Worm (Caenorhabditis elegans): ENCODE results near the gene fipr-9.

fipr-9 gene

DNA sequence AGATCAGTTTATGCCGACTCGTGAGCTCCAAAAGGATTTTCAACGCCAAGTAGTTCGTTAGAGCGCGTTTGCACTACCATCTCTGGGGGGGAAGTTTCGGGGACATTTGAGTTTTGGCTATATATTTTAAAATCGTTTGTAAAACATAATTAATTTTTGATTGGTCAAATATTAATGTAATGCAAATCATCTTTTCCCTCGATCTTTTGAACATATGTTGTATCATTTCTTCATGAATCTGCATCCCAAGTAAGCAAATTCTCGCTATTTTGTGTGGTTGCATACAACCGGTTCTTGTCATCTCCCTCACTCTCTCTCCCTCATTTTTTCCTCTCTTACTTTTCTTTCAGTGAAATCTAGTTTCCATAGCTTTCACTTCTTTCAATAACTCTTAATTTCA is 43.3 kb upstream of the fipr-9 start:
- TF ChIP-seq mab-9 (GFP tag; IDR thresholded peaks at IDR 0.05) (peak; percentile 34; the same call in 1 of the 2 replicates), pag-3 (tag; optimal IDR thresholded peaks at IDR 0.05; ENCODE audit: borderline replicate concordance, insufficient read depth) (peak; percentile 41), lin-13 (GFP tag; optimal IDR thresholded peaks at IDR 0.05) (peak; percentile 40), nhr-85 (tag) (peak; percentile 90), pqm-1 (tag; optimal IDR thresholded peaks at IDR 0.05) (no peak), lin-35 (GFP tag; optimal IDR thresholded peaks at IDR 0.05) (peak; percentile 50 to 76), efl-3 (GFP tag; optimal IDR thresholded peaks at IDR 0.05) (no peak), nhr-77 (tag; optimal IDR thresholded peaks at IDR 0.05) (peak; percentile 70), nhr-20 (tag; optimal IDR thresholded peaks at IDR 0.05) (peak; percentile 85), vab-15 (tag; optimal IDR thresholded peaks at IDR 0.05) (peak; percentile 62), snu-23 (GFP tag; optimal IDR thresholded peaks at IDR 0.05) (peak; percentile 81), xbp-1 (tag; optimal IDR thresholded peaks at IDR 0.05) (peak; percentile 79), ces-1 (GFP tag; optimal IDR thresholded peaks at IDR 0.05) (no peak), hpl-2 (GFP tag; optimal IDR thresholded peaks at IDR 0.05) (no peak), grh-1 (GFP tag; IDR thresholded peaks at IDR 0.05) (peak; percentile 91), lin-14 (GFP tag; optimal IDR thresholded peaks at IDR 0.05) (peak; percentile 85), fkh-4 (tag; optimal IDR thresholded peaks at IDR 0.05; ENCODE audit: borderline replicate concordance) (peak; percentile 34), unc-30 (tag; optimal IDR thresholded peaks at IDR 0.05) (no peak), snpc-4 (tag; optimal IDR thresholded peaks at IDR 0.05) (peak; percentile 54), unc-86 (tag; optimal IDR thresholded peaks at IDR 0.05) (peak; percentile 53), nhr-237 (tag; optimal IDR thresholded peaks at IDR 0.05) (peak; percentile 23), jun-1 (tag; optimal IDR thresholded peaks at IDR 0.05) (peak; percentile 39), swsn-7 (tag; optimal IDR thresholded peaks at IDR 0.05) (peak; percentile 71), nhr-71 (tag; optimal IDR thresholded peaks at IDR 0.05) (peak; percentile 84), F16B12.6 (tag; optimal IDR thresholded peaks at IDR 0.05) (no peak), sup-37 (GFP tag; optimal IDR thresholded peaks at IDR 0.05) (peak; percentile 15), hlh-4 (tag; optimal IDR thresholded peaks at IDR 0.05) (peak; percentile 24), blmp-1 (tag; optimal IDR thresholded peaks at IDR 0.05) (peak; percentile 95), ceh-90 (tag; optimal IDR thresholded peaks at IDR 0.05) (peak; percentile 35), irx-1 (tag; optimal IDR thresholded peaks at IDR 0.05) (peak; percentile 34), dsc-1 (tag; optimal IDR thresholded peaks at IDR 0.05) (peak; percentile 73), sptf-1 (tag; optimal IDR thresholded peaks at IDR 0.05) (no peak), rnt-1 (tag; optimal IDR thresholded peaks at IDR 0.05) (peak; percentile 29), lin-39 (tag; optimal IDR thresholded peaks at IDR 0.05) (no peak), C16A3.4 (tag; optimal IDR thresholded peaks at IDR 0.05) (peak; percentile 44), lsy-2 (tag; optimal IDR thresholded peaks at IDR 0.05) (peak; percentile 52 to 81), ceh-63 (GFP tag; optimal IDR thresholded peaks at IDR 0.05) (peak; percentile 78), zag-1 (tag; optimal IDR thresholded peaks at IDR 0.05) (no peak), mef-2 (tag; optimal IDR thresholded peaks at IDR 0.05) (no peak), nhr-19 (GFP tag; conservative IDR thresholded peaks at IDR 0.05) (peak; percentile 77), C34B4.2 (tag; optimal IDR thresholded peaks at IDR 0.05) (no peak), ama-1 (optimal IDR thresholded peaks at IDR 0.05) (no peak), pax-3 (tag; optimal IDR thresholded peaks at IDR 0.05) (peak; percentile 78), nhr-11 (tag; optimal IDR thresholded peaks at IDR 0.05) (no peak), C04F5.9 (tag; optimal IDR thresholded peaks at IDR 0.05) (peak; percentile 52), sox-4 (tag; optimal IDR thresholded peaks at IDR 0.05) (peak; percentile 41), efl-1 (optimal IDR thresholded peaks at IDR 0.05) (peak; percentile 59 to 60), efl-1 (GFP tag; optimal IDR thresholded peaks at IDR 0.05 in 1 of 2) (peak; percentile 49 to 95), egl-27 (tag; optimal IDR thresholded peaks at IDR 0.05) (no peak), ceh-8 (GFP tag; optimal IDR thresholded peaks at IDR 0.05) (no peak), tbx-2 (tag; optimal IDR thresholded peaks at IDR 0.05) (peak; percentile 75), nhr-28 (tag; optimal IDR thresholded peaks at IDR 0.05) (no peak), nhr-47 (tag; optimal IDR thresholded peaks at IDR 0.05) (peak; percentile 85), mep-1 (tag; optimal IDR thresholded peaks at IDR 0.05) (peak; percentile 37), fkh-10 (GFP tag; optimal IDR thresholded peaks at IDR 0.05) (no peak)

Data from whole organism, L1 larva.